Fruit fly (Drosophila melanogaster) whole organism, prepupa: ENCODE measurements around the gene CG1271.

Source experiments
- CG10631 ChIP-seq: fragments of 200-800 bp; sonication (Bioruptor generic); optimal IDR thresholded peaks from 2 replicates; lab custom pipeline; 2016; ENCODE audit warnings: missing biosample characterization, missing genetic modification characterization
- CG10669 ChIP-seq: fragments of 200-800 bp; sonication (Bioruptor generic); optimal IDR thresholded peaks from 3 replicates; lab custom pipeline; 2018; ENCODE audit warnings: missing biosample characterization, mild to moderate bottlenecking, missing genetic modification characterization, moderate library complexity
- CG3032 ChIP-seq: fragments of 200-800 bp; optimal IDR thresholded peaks from 2 replicates; lab custom pipeline; 2019; ENCODE audit warnings: missing biosample characterization, mild to moderate bottlenecking, missing genetic modification characterization, moderate library complexity
- CG31627 ChIP-seq: fragments of 200-800 bp; sonication (Bioruptor generic); optimal IDR thresholded peaks from 3 replicates; lab custom pipeline; 2016; ENCODE audit warnings: missing biosample characterization, missing genetic modification characterization
- CG32006 ChIP-seq: fragments of 200-800 bp; sonication (Bioruptor generic); optimal IDR thresholded peaks from 3 replicates; lab custom pipeline; 2017; ENCODE audit warnings: missing biosample characterization, mild to moderate bottlenecking, missing genetic modification characterization
- CG34406 ChIP-seq: fragments of 200-800 bp; sonication (Bioruptor generic); optimal IDR thresholded peaks from 3 replicates; lab custom pipeline; 2016; ENCODE audit warnings: missing biosample characterization, missing genetic modification characterization
- CG3919 ChIP-seq: fragments of 200-800 bp; sonication (Bioruptor generic); optimal IDR thresholded peaks from 3 replicates; lab custom pipeline; 2016; ENCODE audit warnings: missing biosample characterization, missing genetic modification characterization
- CG4318 ChIP-seq: fragments of 200-800 bp; sonication (Bioruptor generic); optimal IDR thresholded peaks from 3 replicates; lab custom pipeline; 2017; ENCODE audit warnings: missing biosample characterization, mild to moderate bottlenecking, missing genetic modification characterization
- CG6163 ChIP-seq: fragments of 200-800 bp; sonication (Bioruptor generic); IDR thresholded peaks from 3 replicates; pipeline ENCODE4 v1.3.6; 2022; ENCODE audit warnings: missing biosample characterization, missing genetic modification characterization
- CG6792 ChIP-seq: fragments of 200-800 bp; sonication (Bioruptor generic); optimal IDR thresholded peaks from 3 replicates; lab custom pipeline; 2016; ENCODE audit warnings: missing biosample characterization, missing genetic modification characterization
- CG6808 ChIP-seq: fragments of 200-800 bp; sonication (Bioruptor generic); optimal IDR thresholded peaks from 3 replicates; lab custom pipeline; 2017; ENCODE audit warnings: missing biosample characterization, missing genetic modification characterization, mild to moderate bottlenecking, moderate library complexity, missing genetic modification reagents
- CG6854 ChIP-seq: fragments of 200-800 bp; sonication (Bioruptor generic); optimal IDR thresholded peaks from 2 replicates; lab custom pipeline; 2017; ENCODE audit warnings: missing biosample characterization, mild to moderate bottlenecking, missing genetic modification characterization
- CG7368 ChIP-seq: fragments of 200-800 bp; sonication (Bioruptor generic); optimal IDR thresholded peaks from 3 replicates; lab custom pipeline; 2016; ENCODE audit warnings: missing biosample characterization, missing genetic modification characterization
- CG8119 ChIP-seq: fragments of 200-800 bp; sonication (Bioruptor generic); IDR thresholded peaks from 3 replicates; pipeline ENCODE4 v1.3.6; 2022; ENCODE audit warnings: missing biosample characterization, missing genetic modification characterization
- CG8319 ChIP-seq: fragments of 200-800 bp; sonication (Bioruptor generic); optimal IDR thresholded peaks from 3 replicates; lab custom pipeline; 2016; ENCODE audit warnings: missing biosample characterization, missing genetic modification characterization
- CG8632 ChIP-seq: fragments of 200-800 bp; sonication (Bioruptor generic); optimal IDR thresholded peaks from 3 replicates; lab custom pipeline; 2016; ENCODE audit warnings: missing biosample characterization, missing genetic modification characterization
- CG9139 ChIP-seq: fragments of 200-800 bp; sonication (Bioruptor generic); optimal IDR thresholded peaks from 3 replicates; lab custom pipeline; 2017; ENCODE audit warnings: missing biosample characterization, mild to moderate bottlenecking, missing genetic modification characterization
- Eip75B ChIP-seq: fragments of 200-800 bp; sonication (Bioruptor generic); optimal IDR thresholded peaks from 3 replicates; lab custom pipeline; 2016; ENCODE audit warnings: missing biosample characterization, missing genetic modification characterization
- Eip93F ChIP-seq: fragments of 200-800 bp; sonication (Bioruptor generic); optimal IDR thresholded peaks from 2 replicates; lab custom pipeline; 2016; ENCODE audit warnings: missing biosample characterization, mild to moderate bottlenecking, missing genetic modification characterization
- Gug ChIP-seq: fragments of 200-800 bp; sonication (Bioruptor generic); IDR thresholded peaks from 2 replicates; pipeline ENCODE4 v1.3.6; 2022; ENCODE audit warnings: missing biosample characterization, missing genetic modification characterization
- Hr38 ChIP-seq: sonication (Bioruptor generic); optimal IDR thresholded peaks from 2 replicates; lab custom pipeline; 2016; ENCODE audit warnings: missing biosample characterization, missing genetic modification characterization
- Hr39 ChIP-seq: fragments of 200-800 bp; sonication (Bioruptor generic); optimal IDR thresholded peaks from 2 replicates; lab custom pipeline; 2016; ENCODE audit warnings: missing biosample characterization, missing genetic modification characterization
- Hr4 ChIP-seq: fragments of 200-800 bp; sonication (Bioruptor generic); optimal IDR thresholded peaks from 3 replicates; lab custom pipeline; 2016; ENCODE audit warnings: missing biosample characterization, missing genetic modification characterization
- Lpt ChIP-seq: fragments of 200-800 bp; sonication (Bioruptor generic); optimal IDR thresholded peaks from 3 replicates; lab custom pipeline; 2016; ENCODE audit warnings: missing biosample characterization, missing genetic modification characterization
- Met ChIP-seq: fragments of 200-800 bp; sonication (Bioruptor generic); optimal IDR thresholded peaks from 3 replicates; lab custom pipeline; 2016; ENCODE audit warnings: missing biosample characterization, missing genetic modification characterization
- OdsH ChIP-seq: fragments of 200-800 bp; sonication (Bioruptor generic); optimal IDR thresholded peaks from 3 replicates; lab custom pipeline; 2016; ENCODE audit warnings: missing biosample characterization, missing genetic modification characterization
- Sox102F ChIP-seq: fragments of 200-800 bp; sonication (Bioruptor generic); optimal IDR thresholded peaks from 2 replicates; lab custom pipeline; 2016; ENCODE audit warnings: missing biosample characterization, mild to moderate bottlenecking, missing genetic modification characterization
- Sox15 ChIP-seq: fragments of 200-800 bp; sonication (Bioruptor generic); optimal IDR thresholded peaks from 3 replicates; lab custom pipeline; 2016; ENCODE audit warnings: missing biosample characterization, missing genetic modification characterization
- achi ChIP-seq: fragments of 200-800 bp; sonication (Bioruptor generic); optimal IDR thresholded peaks from 3 replicates; lab custom pipeline; 2016; ENCODE audit warnings: missing biosample characterization, missing genetic modification characterization
- acj6 ChIP-seq: fragments of 200-800 bp; sonication (Bioruptor generic); optimal IDR thresholded peaks from 3 replicates; lab custom pipeline; 2016; ENCODE audit warnings: missing biosample characterization, missing genetic modification characterization
- cyc ChIP-seq: fragments of 200-800 bp; sonication (Bioruptor generic); optimal IDR thresholded peaks from 3 replicates; lab custom pipeline; 2016; ENCODE audit warnings: missing biosample characterization, missing genetic modification characterization
- dac ChIP-seq: fragments of 200-800 bp; sonication (Bioruptor generic); optimal IDR thresholded peaks from 2 replicates; lab custom pipeline; 2017; ENCODE audit warnings: missing biosample characterization, mild to moderate bottlenecking, missing genetic modification characterization
- dsx ChIP-seq: fragments of 200-800 bp; optimal IDR thresholded peaks from 3 replicates; lab custom pipeline; 2019; ENCODE audit warnings: missing biosample characterization, mild to moderate bottlenecking, missing genetic modification characterization, moderate library complexity; ENCODE audit not compliant: poor library complexity, severe bottlenecking
- eg ChIP-seq: fragments of 200-800 bp; sonication (Bioruptor generic); IDR thresholded peaks from 3 replicates; pipeline ENCODE4 v1.3.6; 2022; ENCODE audit warnings: missing biosample characterization, missing genetic modification characterization
- esn ChIP-seq: fragments of 200-800 bp; sonication (Bioruptor generic); optimal IDR thresholded peaks from 2 replicates; lab custom pipeline; 2016; ENCODE audit warnings: missing biosample characterization, mild to moderate bottlenecking, missing genetic modification characterization, moderate library complexity
- fd59A ChIP-seq: fragments of 200-800 bp; sonication (Bioruptor generic); optimal IDR thresholded peaks from 2 replicates; lab custom pipeline; 2017; ENCODE audit warnings: missing biosample characterization, mild to moderate bottlenecking, missing genetic modification characterization, missing genetic modification reagents
- fd85E ChIP-seq: fragments of 200-800 bp; sonication (Bioruptor generic); optimal IDR thresholded peaks from 3 replicates; lab custom pipeline; 2016; ENCODE audit warnings: missing biosample characterization, missing genetic modification characterization
- fkh ChIP-seq: fragments of 200-800 bp; sonication (Bioruptor generic); optimal IDR thresholded peaks from 3 replicates; lab custom pipeline; 2017; ENCODE audit warnings: missing biosample characterization, mild to moderate bottlenecking, missing genetic modification characterization, moderate library complexity
- pdm3 ChIP-seq: fragments of 200-800 bp; sonication (Bioruptor generic); optimal IDR thresholded peaks from 3 replicates; lab custom pipeline; 2016; ENCODE audit warnings: missing biosample characterization, missing genetic modification characterization
- salr ChIP-seq, 2 experiments: fragments of 200-800 bp; sonication (Bioruptor generic); optimal IDR thresholded peaks; 3 replicates each; lab custom pipeline; 2016 to 2018; ENCODE audit warnings: missing biosample characterization in 2 of 2, missing genetic modification characterization in 2 of 2, mild to moderate bottlenecking in 1 of 2
- ss ChIP-seq, 2 experiments: fragments of 200-800 bp; sonication (Bioruptor generic); optimal IDR thresholded peaks; 2 replicates in 1 of 2; 3 replicates in 1 of 2; lab custom pipeline; 2017 to 2018; ENCODE audit warnings: mild to moderate bottlenecking in 2 of 2, missing biosample characterization in 2 of 2, missing genetic modification characterization in 2 of 2, moderate library complexity in 1 of 2
- svp ChIP-seq: fragments of 200-800 bp; sonication (Bioruptor generic); peaks from one replicate; lab custom pipeline; 2016; ENCODE audit warnings: missing biosample characterization, missing genetic modification characterization
- topi ChIP-seq: fragments of 200-800 bp; sonication (Bioruptor generic); optimal IDR thresholded peaks from 3 replicates; lab custom pipeline; 2016; ENCODE audit warnings: missing biosample characterization, missing genetic modification characterization
- vri ChIP-seq: fragments of 200-800 bp; sonication (Bioruptor generic); optimal IDR thresholded peaks from 3 replicates; lab custom pipeline; 2016; ENCODE audit warnings: missing biosample characterization, mild to moderate bottlenecking, missing genetic modification characterization

The CG1271 gene

dm6 chr3L:3074380-3074779, 22.1 kb downstream of the CG1271 start (continued):
- TF ChIP-seq CG32006 (GFP tag; lab: Kevin White, UChicago) (peak; percentile 61), CG8632 (GFP tag; lab: Kevin White, UChicago) (peak; percentile 51), CG8319 (GFP tag; lab: Kevin White, UChicago) (no peak), salr (GFP tag; optimal IDR thresholded peaks at IDR 0.05; lab: Kevin White, UChicago) (peak; percentile 15 to 50), Hr4 (GFP tag; lab: Kevin White, UChicago) (peak; percentile 6), CG6808 (peak; percentile 48), Hr38 (GFP tag; lab: Kevin White, UChicago) (no peak), CG7368 (peak; percentile 26), dac (no peak), CG8119 (GFP tag; lab: Robert Waterston, UW) (no peak; the same call in 2 of the 3 replicates), Sox15 (peak; percentile 44), Met (peak; percentile 79), cyc (peak; percentile 62), svp (GFP tag; lab: Kevin White, UChicago) (peak; percentile 88), acj6 (GFP tag; lab: Kevin White, UChicago) (peak; percentile 45), eg (GFP tag; lab: Robert Waterston, UW) (no peak), pdm3 (GFP tag; lab: Kevin White, UChicago) (peak; percentile 44), Gug (GFP tag; lab: Robert Waterston, UW) (no peak), CG10631 (peak; percentile 56)
- TF ChIP-seq, all 60 proteins: peak for 40

DNA sequence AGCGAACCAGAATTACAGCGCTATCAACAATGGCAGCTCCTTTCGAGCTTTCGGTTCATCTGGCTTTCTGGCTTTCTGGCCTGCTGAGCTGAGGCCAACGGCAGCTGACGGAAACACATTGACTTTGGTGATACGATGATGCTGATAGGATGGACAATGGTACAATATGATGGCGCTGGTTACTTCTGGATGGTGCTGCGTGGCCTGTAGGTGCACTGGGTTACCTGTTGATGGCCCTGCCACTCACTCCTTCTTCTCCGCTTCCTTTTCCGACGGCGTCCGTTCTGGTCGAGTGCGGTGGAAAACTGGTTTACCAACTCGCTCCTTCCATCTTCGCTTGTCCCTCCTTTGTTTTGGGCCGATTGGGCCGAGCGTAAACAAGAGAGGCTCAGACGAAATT, 22.5 kb downstream of the CG1271 start:
- TF ChIP-seq ss (GFP tag; optimal IDR thresholded peaks at IDR 0.05; lab: Kevin White, UChicago) (peak in 1 of 2 experiments; percentile 16), CG3919 (GFP tag; lab: Kevin White, UChicago) (no peak), CG6163 (0 out of 3 replicates have a peak, but pooled peaks have one; percentile 18), CG32006 (GFP tag; lab: Kevin White, UChicago) (no peak), CG6854 (GFP tag; lab: Kevin White, UChicago) (peak; percentile 70)

dm6 chr3L:3076954-3077353, 24.6 kb downstream of the CG1271 start:
- TF ChIP-seq eg (GFP tag; lab: Robert Waterston, UW) (0 out of 3 replicates have a peak, but pooled peaks have one; percentile 0), Sox102F (GFP tag; lab: Kevin White, UChicago) (no peak), achi (no peak), CG34406 (GFP tag; lab: Kevin White, UChicago) (no peak), OdsH (GFP tag; lab: Kevin White, UChicago) (no peak)

DNA sequence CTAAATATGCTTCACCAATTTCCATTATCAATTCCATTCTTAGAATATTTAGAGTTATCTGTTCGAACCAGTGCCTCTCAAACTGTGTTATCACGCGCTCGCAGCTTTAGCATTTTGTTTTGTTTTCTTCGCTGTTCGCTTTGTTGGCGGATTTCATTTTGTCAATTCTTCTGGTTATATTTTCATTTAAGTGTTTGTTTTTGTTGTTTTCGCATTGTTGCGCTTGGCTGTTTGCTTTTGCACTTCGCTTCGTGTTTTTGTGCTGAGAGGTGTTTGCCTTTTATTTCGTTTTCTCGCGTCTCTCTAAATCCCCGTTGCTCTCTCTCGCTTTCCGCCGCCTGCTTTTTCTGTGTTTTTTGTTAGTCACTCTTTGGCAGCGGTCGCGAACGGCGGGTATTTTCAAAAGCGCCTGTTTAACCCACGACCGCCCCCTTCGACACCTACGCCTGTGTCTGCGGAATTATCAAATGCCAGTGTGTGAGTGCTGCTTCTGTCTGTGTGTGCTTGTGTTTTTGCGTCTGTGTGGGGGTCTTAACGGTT, 25.3 kb downstream of the CG1271 start:
- peak; percentile 22 for TF ChIP-seq acj6 (GFP tag; lab: Kevin White, UChicago)
- TF ChIP-seq CG34406 (GFP tag; lab: Kevin White, UChicago), result peak; percentile 62
- peak; percentile 2 for TF ChIP-seq fd85E (GFP tag; lab: Kevin White, UChicago)
- peak; percentile 62 for TF ChIP-seq fkh (GFP tag; lab: Kevin White, UChicago)
- TF ChIP-seq topi (GFP tag; lab: Kevin White, UChicago), result peak; percentile 6
- TF ChIP-seq vri (GFP tag; lab: Kevin White, UChicago), result peak; percentile 91
- TF ChIP-seq Hr39 (GFP tag; lab: Kevin White, UChicago), result peak; percentile 41
- TF ChIP-seq CG6792 (GFP tag; lab: Kevin White, UChicago), result peak; percentile 54
- peak; percentile 61 for TF ChIP-seq esn (GFP tag; lab: Kevin White, UChicago)
- peak; percentile 48 for TF ChIP-seq CG3919 (GFP tag; lab: Kevin White, UChicago)
- TF ChIP-seq CG32006 (GFP tag; lab: Kevin White, UChicago), result peak; percentile 21
- no peak for TF ChIP-seq CG4318 (GFP tag; lab: Kevin White, UChicago)
- TF ChIP-seq Lpt, result peak; percentile 80
- TF ChIP-seq svp (GFP tag; lab: Kevin White, UChicago), result peak; percentile 94
- TF ChIP-seq CG9139 (GFP tag; lab: Kevin White, UChicago), result peak; percentile 7
- TF ChIP-seq dsx (GFP tag; lab: Kevin White, UChicago), result peak; percentile 68
- peak; percentile 36 for TF ChIP-seq CG6808
- TF ChIP-seq CG8119 (GFP tag; lab: Robert Waterston, UW), result peak; percentile 91
- TF ChIP-seq Eip75B (GFP tag; lab: Kevin White, UChicago), result peak; percentile 46
- peak; percentile 32 for TF ChIP-seq CG3032 (tag; lab: Kevin White, UChicago)
- peak; percentile 72 for TF ChIP-seq Met
- TF ChIP-seq CG7368, result peak; percentile 26
- TF ChIP-seq CG31627 (GFP tag; lab: Kevin White, UChicago), result no peak
- TF ChIP-seq Eip93F (GFP tag; lab: Kevin White, UChicago), result peak; percentile 62
- TF ChIP-seq eg (GFP tag; lab: Robert Waterston, UW), result peak; percentile 77
- TF ChIP-seq CG8319 (GFP tag; lab: Kevin White, UChicago), result no peak
- TF ChIP-seq CG10669 (GFP tag; lab: Kevin White, UChicago), result peak; percentile 52
- TF ChIP-seq fd59A (GFP tag; lab: Kevin White, UChicago), result peak; percentile 16
- peak; percentile 62 for TF ChIP-seq CG8632 (GFP tag; lab: Kevin White, UChicago)
